Worm (Caenorhabditis elegans): ENCODE data around the gene D2089.8.

The D2089.8 gene

DNA sequence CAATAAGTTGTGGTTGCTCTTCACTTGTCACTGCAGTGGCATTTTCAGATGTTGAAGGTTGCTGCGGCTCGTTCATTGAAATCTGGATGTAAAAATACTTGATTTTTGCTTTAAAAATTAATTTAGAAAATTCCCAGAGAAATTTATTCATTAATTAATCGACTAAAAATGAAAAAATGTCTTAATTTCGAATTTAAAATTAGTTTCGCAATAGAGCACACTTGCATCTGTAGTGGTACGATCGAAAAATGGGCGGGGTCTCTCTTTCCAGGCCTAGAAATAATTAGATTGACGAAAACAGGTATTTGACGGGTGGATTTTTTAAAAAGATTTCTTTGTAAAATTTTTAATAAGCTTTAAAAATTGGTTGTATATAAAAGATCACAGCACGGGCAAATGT lies at the start of gene D2089.8:
Gene D2089.8 (minus strand): TSS at position 84 of the 400 bp plus-strand sequence.
- TF ChIP-seq ceh-36 (tag; optimal IDR thresholded peaks at IDR 0.05) (no peak), hmbx-1 (tag; optimal IDR thresholded peaks at IDR 0.05) (no peak)

DNA sequence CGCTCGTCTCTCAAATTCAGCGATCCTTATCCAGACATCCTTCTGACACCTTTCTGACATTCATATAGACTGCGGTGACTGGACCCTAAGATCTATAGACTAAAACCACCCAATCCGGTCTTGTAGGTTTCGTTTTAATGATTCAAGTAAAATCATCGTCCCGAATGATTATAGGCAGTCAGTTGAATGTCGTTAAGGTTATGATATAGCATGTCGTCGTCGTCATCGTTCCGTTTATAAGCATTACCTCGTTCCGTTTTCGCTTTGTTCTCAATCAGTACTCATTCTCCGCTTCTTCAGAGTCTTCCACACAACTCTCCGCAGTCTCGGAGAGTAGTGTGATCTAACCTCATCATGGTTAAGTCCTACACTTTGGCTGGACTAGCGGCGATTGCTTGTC lies 46.1 kb upstream of the D2089.8 start, which contains the start of gene bli-1:
Gene bli-1 (plus strand): TSS at position 301 of the 400 bp plus-strand sequence.
- TF ChIP-seq ceh-36 (tag; optimal IDR thresholded peaks at IDR 0.05) (no peak), sea-1 (GFP tag; conservative IDR thresholded peaks at IDR 0.05) (no peak), tra-4 (tag; optimal IDR thresholded peaks at IDR 0.05) (no peak), tbx-11 (GFP tag; IDR thresholded peaks at IDR 0.05) (no peak), B0310.2 (tag; optimal IDR thresholded peaks at IDR 0.05) (no peak), pes-1 (GFP tag; IDR thresholded peaks at IDR 0.05) (no peak), tbx-37 (GFP tag; conservative IDR thresholded peaks at IDR 0.05) (no peak), aly-1 (tag; optimal IDR thresholded peaks at IDR 0.05) (no peak), hmbx-1 (tag; optimal IDR thresholded peaks at IDR 0.05) (no peak), flt-1 (GFP tag; IDR thresholded peaks at IDR 0.05) (no peak), hmg-4 (GFP tag; optimal IDR thresholded peaks at IDR 0.05) (no peak), scrt-1 (GFP tag; IDR thresholded peaks at IDR 0.05) (no peak), ceh-13 (GFP tag; optimal IDR thresholded peaks at IDR 0.05) (no peak), ets-7 (tag; optimal IDR thresholded peaks at IDR 0.05) (no peak), F13C5.2 (tag; optimal IDR thresholded peaks at IDR 0.05) (no peak), ama-1 (optimal IDR thresholded peaks at IDR 0.05) (no peak)

DNA sequence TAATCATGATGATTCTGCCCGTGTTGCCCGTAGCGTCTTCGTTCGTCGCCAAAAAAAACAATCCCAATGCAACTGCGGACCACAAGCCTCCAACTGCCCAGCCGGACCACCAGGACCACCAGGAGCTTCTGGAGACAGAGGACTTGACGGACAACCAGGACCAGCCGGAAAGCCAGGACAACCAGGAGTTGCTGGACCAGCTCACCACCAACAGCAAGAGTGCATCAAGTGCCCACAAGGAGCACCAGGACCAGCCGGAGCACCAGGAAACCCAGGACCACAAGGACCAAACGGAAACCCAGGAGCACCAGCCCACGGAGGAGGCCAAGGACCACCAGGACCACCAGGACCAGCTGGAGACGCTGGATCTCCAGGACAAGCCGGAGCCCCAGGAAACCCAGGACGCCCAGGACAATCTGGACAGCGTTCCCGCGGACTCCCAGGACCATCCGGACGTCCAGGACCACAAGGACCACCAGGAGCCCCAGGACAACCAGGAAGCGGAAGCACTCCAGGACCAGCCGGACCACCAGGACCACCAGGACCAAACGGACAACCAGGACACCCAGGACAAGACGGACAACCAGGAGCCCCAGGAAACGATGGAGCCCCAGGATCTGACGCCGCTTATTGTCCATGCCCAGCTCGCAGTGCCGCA lies 45.0 kb upstream of the D2089.8 start:
- TF ChIP-seq F13C5.2 (tag; optimal IDR thresholded peaks at IDR 0.05) (no peak), ceh-13 (GFP tag; optimal IDR thresholded peaks at IDR 0.05) (no peak), hmg-4 (GFP tag; optimal IDR thresholded peaks at IDR 0.05) (no peak), scrt-1 (GFP tag; IDR thresholded peaks at IDR 0.05) (no peak), tra-4 (tag; optimal IDR thresholded peaks at IDR 0.05) (no peak), ets-7 (tag; optimal IDR thresholded peaks at IDR 0.05) (no peak), tbx-37 (GFP tag; conservative IDR thresholded peaks at IDR 0.05) (no peak)

DNA sequence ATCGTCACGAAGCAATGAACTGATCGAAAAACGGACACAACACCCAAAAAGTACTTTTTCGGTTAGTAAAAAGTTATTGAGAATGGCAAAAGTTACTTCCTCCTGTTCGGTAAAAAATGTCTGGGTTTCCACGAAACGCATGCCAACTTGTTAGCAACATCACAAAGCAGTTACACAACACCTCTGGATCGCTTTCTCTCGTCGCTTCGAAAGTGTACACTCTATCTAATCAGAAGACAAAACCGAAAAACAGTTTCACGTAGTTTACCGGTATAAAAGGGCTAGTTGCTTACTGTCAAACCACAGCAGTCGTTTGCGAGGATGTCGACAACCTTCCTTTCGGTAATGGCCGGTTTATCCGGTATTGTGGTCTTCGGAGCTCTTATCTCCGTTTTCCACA lies 44.3 kb upstream of the D2089.8 start, which contains the start of gene col-80:
Gene col-80 (plus strand): TSS at position 301 of the 400 bp plus-strand sequence.
- no peak for TF ChIP-seq flt-1 (GFP tag; IDR thresholded peaks at IDR 0.05)
- no peak for TF ChIP-seq tra-4 (tag; optimal IDR thresholded peaks at IDR 0.05)
- TF ChIP-seq ceh-36 (tag; optimal IDR thresholded peaks at IDR 0.05): no peak
- no peak for TF ChIP-seq pes-1 (GFP tag; IDR thresholded peaks at IDR 0.05)
- TF ChIP-seq ama-1 (optimal IDR thresholded peaks at IDR 0.05): no peak

DNA sequence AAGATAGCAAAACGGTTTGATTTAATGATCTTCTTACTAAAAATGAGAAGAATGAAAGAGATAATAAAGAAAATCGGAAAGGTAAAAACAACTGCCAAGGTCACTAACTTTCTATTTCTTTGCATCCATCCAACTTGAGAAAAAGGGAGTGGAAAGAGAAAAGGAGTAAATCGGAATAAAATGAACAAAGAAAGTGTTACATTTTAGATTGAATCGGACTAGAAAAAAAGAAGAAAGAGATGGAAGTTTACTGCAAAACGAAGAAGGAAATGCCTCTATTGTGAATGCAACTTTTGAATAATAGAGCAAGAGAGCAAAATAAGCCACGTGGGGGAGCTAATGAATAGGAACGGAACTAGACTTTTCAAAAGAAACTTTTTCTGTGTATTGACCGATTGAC lies 43.5 kb upstream of the D2089.8 start:
- no peak for TF ChIP-seq tbx-37 (GFP tag; conservative IDR thresholded peaks at IDR 0.05)
- TF ChIP-seq ets-7 (tag; optimal IDR thresholded peaks at IDR 0.05): no peak
- TF ChIP-seq F13C5.2 (tag; optimal IDR thresholded peaks at IDR 0.05): no peak
- TF ChIP-seq ceh-13 (GFP tag; optimal IDR thresholded peaks at IDR 0.05): no peak
- no peak for TF ChIP-seq hmg-4 (GFP tag; optimal IDR thresholded peaks at IDR 0.05)
- no peak for TF ChIP-seq hmbx-1 (tag; optimal IDR thresholded peaks at IDR 0.05)
- TF ChIP-seq aly-1 (tag; optimal IDR thresholded peaks at IDR 0.05): no peak
- TF ChIP-seq ama-1 (optimal IDR thresholded peaks at IDR 0.05): no peak
- TF ChIP-seq tbx-11 (GFP tag; IDR thresholded peaks at IDR 0.05): no peak
- TF ChIP-seq sea-1 (GFP tag; conservative IDR thresholded peaks at IDR 0.05): no peak
- TF ChIP-seq tra-4 (tag; optimal IDR thresholded peaks at IDR 0.05): no peak
- TF ChIP-seq pes-1 (GFP tag; IDR thresholded peaks at IDR 0.05): no peak
- no peak for TF ChIP-seq hnd-1 (tag; optimal IDR thresholded peaks at IDR 0.05)
- TF ChIP-seq B0310.2 (tag; optimal IDR thresholded peaks at IDR 0.05): no peak
- TF ChIP-seq scrt-1 (GFP tag; IDR thresholded peaks at IDR 0.05): no peak
- no peak for TF ChIP-seq flt-1 (GFP tag; IDR thresholded peaks at IDR 0.05)
- no peak for TF ChIP-seq ceh-36 (tag; optimal IDR thresholded peaks at IDR 0.05)

DNA sequence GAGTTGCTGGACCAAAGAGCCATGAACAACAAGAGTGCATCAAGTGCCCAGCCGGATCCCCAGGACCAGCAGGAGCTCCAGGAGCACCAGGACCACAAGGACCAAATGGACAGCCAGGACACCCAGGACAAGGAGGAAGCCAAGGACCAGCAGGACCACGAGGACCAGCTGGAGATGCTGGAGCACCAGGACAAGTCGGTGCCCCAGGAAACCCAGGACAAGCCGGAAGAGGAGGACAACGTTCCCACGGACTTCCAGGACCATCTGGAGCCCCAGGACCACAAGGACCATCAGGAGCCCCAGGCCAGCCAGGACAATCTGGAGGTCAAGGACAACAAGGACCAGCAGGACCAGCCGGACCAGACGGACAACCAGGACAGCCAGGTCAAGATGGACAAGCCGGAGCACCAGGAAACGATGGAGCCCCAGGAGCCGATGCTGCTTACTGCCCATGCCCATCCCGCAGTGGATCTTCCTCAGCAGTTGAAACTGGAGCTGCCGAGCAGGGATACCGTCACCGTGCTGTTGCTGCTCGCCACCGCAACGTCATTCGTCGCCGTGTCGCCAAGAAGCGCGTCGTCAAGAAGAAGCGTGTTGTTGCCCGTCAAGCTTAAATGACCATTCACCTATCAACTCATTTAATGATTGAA lies 42.9 kb upstream of the D2089.8 start:
- TF ChIP-seq scrt-1 (GFP tag; IDR thresholded peaks at IDR 0.05) (no peak), hnd-1 (tag; optimal IDR thresholded peaks at IDR 0.05) (no peak), aly-1 (tag; optimal IDR thresholded peaks at IDR 0.05) (no peak), F13C5.2 (tag; optimal IDR thresholded peaks at IDR 0.05) (no peak), tbx-37 (GFP tag; conservative IDR thresholded peaks at IDR 0.05) (no peak), sea-1 (GFP tag; conservative IDR thresholded peaks at IDR 0.05) (no peak), ama-1 (optimal IDR thresholded peaks at IDR 0.05) (no peak), tbx-11 (GFP tag; IDR thresholded peaks at IDR 0.05) (no peak)

- TF ChIP-seq F13C5.2 (tag; optimal IDR thresholded peaks at IDR 0.05) (no peak), B0310.2 (tag; optimal IDR thresholded peaks at IDR 0.05) (no peak), pes-1 (GFP tag; IDR thresholded peaks at IDR 0.05) (no peak), ceh-36 (tag; optimal IDR thresholded peaks at IDR 0.05) (no peak), scrt-1 (GFP tag; IDR thresholded peaks at IDR 0.05) (no peak), tbx-11 (GFP tag; IDR thresholded peaks at IDR 0.05) (no peak), hmg-4 (GFP tag; optimal IDR thresholded peaks at IDR 0.05) (no peak)
Measured at ce11 chrII:10704575-10705170, 42.1 kb upstream of the D2089.8 start, which contains the start of gene col-39. Gene col-39, plus strand, starts transcription at chrII:10704916.

Measured in whole organism, early embryonic.